In genomic region chrX:19289318-19289970, dm6 we compare ENCODE assay signal across 4 fruit fly cellular contexts.
TF ChIP-seq lines count a peak whose summit lies in the region.

No protein-coding gene starts in this region.

TF ChIP-seq in whole organism, adult, 20 proteins besides CTCF, POLR2A, EP300 and RAD21 (continued from another document):
- TF ChIP-seq CG11617 (GFP tag; optimal IDR thresholded peaks at IDR 0.05; lab: Kevin White, UChicago) (peak; percentile 54), Hr96 (GFP tag; optimal IDR thresholded peaks at IDR 0.05; lab: Kevin White, UChicago) (peak; percentile 66)

TF ChIP-seq in whole organism, embryonic, 481 proteins besides CTCF, POLR2A, EP300 and RAD21 (continued from another document and continues in another):
- TF ChIP-seq CG15073 (GFP tag; optimal IDR thresholded peaks at IDR 0.05; lab: Kevin White, UChicago) (peak; percentile 60), Scr (GFP tag; IDR thresholded peaks at IDR 0.05; lab: Robert Waterston, UW; ENCODE audit: partially characterized antibody) (no peak), Hmr (GFP tag; optimal IDR thresholded peaks at IDR 0.05; lab: Kevin White, UChicago) (peak; percentile 69), CG17568 (GFP tag; optimal IDR thresholded peaks at IDR 0.05; lab: Kevin White, UChicago) (peak; percentile 79), Elba2 (GFP tag; optimal IDR thresholded peaks at IDR 0.05; lab: Kevin White, UChicago) (no peak), CG12104 (GFP tag; optimal IDR thresholded peaks at IDR 0.05; lab: Kevin White, UChicago) (peak; percentile 72), Side (GFP tag; optimal IDR thresholded peaks at IDR 0.05; lab: Kevin White, UChicago) (peak; percentile 81), CG12236 (GFP tag; optimal IDR thresholded peaks at IDR 0.05; lab: Kevin White, UChicago) (peak; percentile 57), chif (GFP tag; optimal IDR thresholded peaks at IDR 0.05; lab: Kevin White, UChicago) (peak; percentile 86 to 91), Oli (tag; optimal IDR thresholded peaks at IDR 0.05; lab: Kevin White, UChicago) (peak; percentile 89), CG5180 (GFP tag; optimal IDR thresholded peaks at IDR 0.05; lab: Kevin White, UChicago) (peak; percentile 77), CkIIα-i1 (GFP tag; IDR thresholded peaks at IDR 0.05; lab: Robert Waterston, UW) (peak; percentile 63; the same call in 1 of the 2 replicates), H2.0 (GFP tag; IDR thresholded peaks at IDR 0.05; lab: Robert Waterston, UW) (peak; percentile 94), D (optimal IDR thresholded peaks at IDR 0.05; lab: Kevin White, UChicago) (no peak), D (GFP tag; optimal IDR thresholded peaks at IDR 0.05; lab: Kevin White, UChicago) (peak; percentile 77), scrt (GFP tag; optimal IDR thresholded peaks at IDR 0.05; lab: Kevin White, UChicago) (peak; percentile 71), CG6813 (GFP tag; optimal IDR thresholded peaks at IDR 0.05; lab: Kevin White, UChicago) (peak; percentile 82), ash1 (GFP tag; optimal IDR thresholded peaks at IDR 0.05; lab: Kevin White, UChicago) (peak; percentile 24), Asciz (GFP tag; optimal IDR thresholded peaks at IDR 0.05; lab: Kevin White, UChicago) (peak; percentile 76), ap (GFP tag; IDR thresholded peaks at IDR 0.05; lab: Robert Waterston, UW) (peak; percentile 92), CG4424 (GFP tag; optimal IDR thresholded peaks at IDR 0.05; lab: Kevin White, UChicago) (peak; percentile 90), Xbp1 (GFP tag; optimal IDR thresholded peaks at IDR 0.05; lab: Kevin White, UChicago) (peak; percentile 93), Hr51 (GFP tag; optimal IDR thresholded peaks at IDR 0.05; lab: Kevin White, UChicago) (peak; percentile 67 to 91), CG11085 (GFP tag; IDR thresholded peaks at IDR 0.05; lab: Robert Waterston, UW) (peak; percentile 70), Neu2 (GFP tag; optimal IDR thresholded peaks at IDR 0.05; lab: Kevin White, UChicago; ENCODE audit: borderline replicate concordance) (no peak), seq (GFP tag; IDR thresholded peaks at IDR 0.05; lab: Robert Waterston, UW) (peak; percentile 91), YL-1 (GFP tag; optimal IDR thresholded peaks at IDR 0.05; lab: Kevin White, UChicago) (peak; percentile 19), CG9817 (tag; optimal IDR thresholded peaks at IDR 0.05; lab: Kevin White, UChicago) (peak; percentile 89), CG13296 (GFP tag; optimal IDR thresholded peaks at IDR 0.05; lab: Kevin White, UChicago) (peak; percentile 85), Bgb (GFP tag; IDR thresholded peaks at IDR 0.05; lab: Robert Waterston, UW; ENCODE audit: partially characterized antibody) (no peak), Sox102F (GFP tag; optimal IDR thresholded peaks at IDR 0.05; lab: Kevin White, UChicago) (peak; percentile 95), Lpt (GFP tag; optimal IDR thresholded peaks at IDR 0.05; lab: Kevin White, UChicago) (no peak), Fer2 (tag; optimal IDR thresholded peaks at IDR 0.05; lab: Kevin White, UChicago) (peak; percentile 69), tgo (GFP tag; IDR thresholded peaks at IDR 0.05; lab: Robert Waterston, UW) (peak; percentile 90), Dip3 (GFP tag; optimal IDR thresholded peaks at IDR 0.05; lab: Kevin White, UChicago) (peak; percentile 79), trh (GFP tag; optimal IDR thresholded peaks at IDR 0.05; lab: Kevin White, UChicago) (peak; percentile 71), MESR4 (GFP tag; optimal IDR thresholded peaks at IDR 0.05; lab: Kevin White, UChicago) (peak; percentile 29), CG8478 (optimal IDR thresholded peaks at IDR 0.05; lab: Kevin White, UChicago) (no peak), CG31224 (GFP tag; IDR thresholded peaks at IDR 0.05; lab: Robert Waterston, UW) (peak; percentile 56), CG8359 (GFP tag; optimal IDR thresholded peaks at IDR 0.05; lab: Kevin White, UChicago; ENCODE audit: borderline replicate concordance) (peak; percentile 72), Sox100B (GFP tag; optimal IDR thresholded peaks at IDR 0.05; lab: Kevin White, UChicago) (peak; percentile 78), CG1603 (tag; optimal IDR thresholded peaks at IDR 0.05; lab: Kevin White, UChicago) (peak; percentile 96)

TF ChIP-seq in whole organism, prepupa, 60 proteins besides CTCF, POLR2A, EP300 and RAD21 (continued from another document):
- peak; percentile 95 for TF ChIP-seq CG1621 (tag; optimal IDR thresholded peaks at IDR 0.05; lab: Kevin White, UChicago)
- TF ChIP-seq fd85E (GFP tag; optimal IDR thresholded peaks at IDR 0.05; lab: Kevin White, UChicago): peak; percentile 90
- TF ChIP-seq dsx (GFP tag; optimal IDR thresholded peaks at IDR 0.05; lab: Kevin White, UChicago; ENCODE audit: poor library complexity, severe bottlenecking): peak; percentile 96
- peak; percentile 92 for TF ChIP-seq Ets96B (tag; optimal IDR thresholded peaks at IDR 0.05; lab: Kevin White, UChicago)
- TF ChIP-seq Hr39 (GFP tag; optimal IDR thresholded peaks at IDR 0.05; lab: Kevin White, UChicago): peak; percentile 98
- peak; percentile 95 for TF ChIP-seq CG8632 (GFP tag; optimal IDR thresholded peaks at IDR 0.05; lab: Kevin White, UChicago)
- TF ChIP-seq CG3032 (tag; optimal IDR thresholded peaks at IDR 0.05; lab: Kevin White, UChicago): peak; percentile 93
- TF ChIP-seq CG9139 (GFP tag; optimal IDR thresholded peaks at IDR 0.05; lab: Kevin White, UChicago): peak; percentile 94
- TF ChIP-seq lz (GFP tag; optimal IDR thresholded peaks at IDR 0.05; lab: Kevin White, UChicago): peak; percentile 98
- peak; percentile 94 for TF ChIP-seq CG8119 (GFP tag; IDR thresholded peaks at IDR 0.05; lab: Robert Waterston, UW)
- no peak for TF ChIP-seq fkh (GFP tag; optimal IDR thresholded peaks at IDR 0.05; lab: Kevin White, UChicago)
- peak; percentile 92 for TF ChIP-seq Gug (GFP tag; IDR thresholded peaks at IDR 0.05; lab: Robert Waterston, UW)
- peak; percentile 97 for TF ChIP-seq eg (GFP tag; IDR thresholded peaks at IDR 0.05; lab: Robert Waterston, UW)
- peak; percentile 96 for TF ChIP-seq acj6 (GFP tag; optimal IDR thresholded peaks at IDR 0.05; lab: Kevin White, UChicago)
- TF ChIP-seq svp (GFP tag; lab: Kevin White, UChicago): peak; percentile 99
- TF ChIP-seq Hr4 (GFP tag; optimal IDR thresholded peaks at IDR 0.05; lab: Kevin White, UChicago): peak; percentile 95
- TF ChIP-seq salr (GFP tag; optimal IDR thresholded peaks at IDR 0.05; lab: Kevin White, UChicago): peak; percentile 61 to 94
- TF ChIP-seq topi (GFP tag; optimal IDR thresholded peaks at IDR 0.05; lab: Kevin White, UChicago): peak; percentile 99
- peak; percentile 98 for TF ChIP-seq CG6792 (GFP tag; optimal IDR thresholded peaks at IDR 0.05; lab: Kevin White, UChicago)
- peak; percentile 98 for TF ChIP-seq pdm3 (GFP tag; optimal IDR thresholded peaks at IDR 0.05; lab: Kevin White, UChicago)
- TF ChIP-seq Blimp-1 (GFP tag; optimal IDR thresholded peaks at IDR 0.05; lab: Kevin White, UChicago): peak; percentile 89
- peak; percentile 94 to 97 for TF ChIP-seq ss (GFP tag; optimal IDR thresholded peaks at IDR 0.05; lab: Kevin White, UChicago)
- TF ChIP-seq Ets21C (GFP tag; optimal IDR thresholded peaks at IDR 0.05; lab: Kevin White, UChicago): peak; percentile 97
- peak; percentile 81 for TF ChIP-seq Hr38 (GFP tag; optimal IDR thresholded peaks at IDR 0.05; lab: Kevin White, UChicago)
- peak; percentile 96 for TF ChIP-seq Eip75B (GFP tag; optimal IDR thresholded peaks at IDR 0.05; lab: Kevin White, UChicago)
- peak; percentile 90 for TF ChIP-seq CG11294 (GFP tag; IDR thresholded peaks at IDR 0.05; lab: Robert Waterston, UW)
- TF ChIP-seq Eip78C (GFP tag; lab: Kevin White, UChicago): peak; percentile 99
- peak; percentile 97 for TF ChIP-seq Sox15 (GFP tag; optimal IDR thresholded peaks at IDR 0.05; lab: Kevin White, UChicago)
- TF ChIP-seq CG32006 (GFP tag; optimal IDR thresholded peaks at IDR 0.05; lab: Kevin White, UChicago): peak; percentile 93
- TF ChIP-seq Sox102F (GFP tag; optimal IDR thresholded peaks at IDR 0.05; lab: Kevin White, UChicago): peak; percentile 97
- peak; percentile 95 for TF ChIP-seq net (GFP tag; optimal IDR thresholded peaks at IDR 0.05; lab: Kevin White, UChicago)
- peak; percentile 98 for TF ChIP-seq CG31627 (GFP tag; optimal IDR thresholded peaks at IDR 0.05; lab: Kevin White, UChicago)
- peak; percentile 98 for TF ChIP-seq CG6163 (GFP tag; IDR thresholded peaks at IDR 0.05; lab: Robert Waterston, UW)
- peak; percentile 96 for TF ChIP-seq Eip93F (GFP tag; optimal IDR thresholded peaks at IDR 0.05; lab: Kevin White, UChicago)
- TF ChIP-seq fd59A (GFP tag; optimal IDR thresholded peaks at IDR 0.05; lab: Kevin White, UChicago): peak; percentile 94
- peak; percentile 94 for TF ChIP-seq achi (GFP tag; optimal IDR thresholded peaks at IDR 0.05; lab: Kevin White, UChicago)
- TF ChIP-seq CG15336 (GFP tag; IDR thresholded peaks at IDR 0.05; lab: Robert Waterston, UW): peak; percentile 95
- TF ChIP-seq CG34406 (GFP tag; optimal IDR thresholded peaks at IDR 0.05; lab: Kevin White, UChicago): peak; percentile 95
- peak; percentile 99 for TF ChIP-seq cyc (GFP tag; optimal IDR thresholded peaks at IDR 0.05; lab: Kevin White, UChicago)
- peak; percentile 92 for TF ChIP-seq spab (GFP tag; optimal IDR thresholded peaks at IDR 0.05; lab: Kevin White, UChicago)
- TF ChIP-seq OdsH (GFP tag; optimal IDR thresholded peaks at IDR 0.05; lab: Kevin White, UChicago): peak; percentile 96

TF ChIP-seq in whole organism, wandering third instar larva, 38 proteins besides CTCF, POLR2A, EP300 and RAD21 (continued from another document):
- peak; percentile 96 for TF ChIP-seq dmrt93B (GFP tag; optimal IDR thresholded peaks at IDR 0.05; lab: Kevin White, UChicago)
- no peak for TF ChIP-seq pan (optimal IDR thresholded peaks at IDR 0.05; lab: Kevin White, UChicago)
- peak; percentile 92 for TF ChIP-seq brk (GFP tag; optimal IDR thresholded peaks at IDR 0.05; lab: Kevin White, UChicago)
- TF ChIP-seq N (GFP tag; optimal IDR thresholded peaks at IDR 0.05; lab: Kevin White, UChicago): no peak
- peak; percentile 97 for TF ChIP-seq sage (GFP tag; optimal IDR thresholded peaks at IDR 0.05; lab: Kevin White, UChicago)
- no peak for TF ChIP-seq usp (GFP tag; optimal IDR thresholded peaks at IDR 0.05; lab: Kevin White, UChicago)
- TF ChIP-seq ey (GFP tag; optimal IDR thresholded peaks at IDR 0.05; lab: Kevin White, UChicago): peak; percentile 98
- TF ChIP-seq dl (GFP tag; optimal IDR thresholded peaks at IDR 0.05; lab: Kevin White, UChicago; ENCODE audit: insufficient read depth in 1 of 2, partially characterized antibody in 2 of 2): no peak
- peak; percentile 97 for TF ChIP-seq tai (GFP tag; optimal IDR thresholded peaks at IDR 0.05; lab: Kevin White, UChicago)
- TF ChIP-seq Sp1 (GFP tag; optimal IDR thresholded peaks at IDR 0.05; lab: Kevin White, UChicago): peak; percentile 96
- TF ChIP-seq Rel (GFP tag; optimal IDR thresholded peaks at IDR 0.05; lab: Kevin White, UChicago): peak; percentile 92
- peak; percentile 91 for TF ChIP-seq Rel (tag; optimal IDR thresholded peaks at IDR 0.05; lab: Kevin White, UChicago)
- TF ChIP-seq CrebA (GFP tag; optimal IDR thresholded peaks at IDR 0.05; lab: Kevin White, UChicago; ENCODE audit: borderline replicate concordance): peak; percentile 82
- TF ChIP-seq psq (GFP tag; optimal IDR thresholded peaks at IDR 0.05; lab: Kevin White, UChicago): peak; percentile 92
